Worm (Caenorhabditis elegans) whole organism, L4 larva: ENCODE results near the gene srx-112.

Experiments
- ama-1 ChIP-seq: fragments of 150-350 bp; optimal IDR thresholded peaks from 2 replicates; lab custom pipeline; 2014; ENCODE audit warnings: inconsistent platforms, mixed read lengths
- ces-1 ChIP-seq: fragments of 150-350 bp; sonication (generic microtip); optimal IDR thresholded peaks from 4 replicates; lab custom pipeline; 2014; ENCODE audit warnings: missing biosample characterization, missing genetic modification reagents, missing genetic modification characterization
- fkh-10 ChIP-seq: fragments of 150-350 bp; optimal IDR thresholded peaks from 2 replicates; lab custom pipeline; 2014; ENCODE audit warnings: missing biosample characterization, missing genetic modification reagents, missing genetic modification characterization
- lsy-2 ChIP-seq, 2 experiments: fragments of 150-350 bp in 1 of 2; sonication (generic microtip) in 1 of 2; optimal IDR thresholded peaks; 2 replicates each; lab custom pipeline; 2014 to 2017; ENCODE audit warnings: missing biosample characterization in 2 of 2, missing genetic modification characterization in 2 of 2
- mep-1 ChIP-seq: fragments of 150-350 bp; sonication (generic microtip); optimal IDR thresholded peaks from 3 replicates; lab custom pipeline; 2014; ENCODE audit warnings: missing biosample characterization, missing genetic modification characterization
- nhr-77 ChIP-seq: fragments of 150-350 bp; optimal IDR thresholded peaks from 2 replicates; lab custom pipeline; 2014; ENCODE audit warnings: missing biosample characterization, missing genetic modification characterization
- rbr-2 ChIP-seq: sonication (generic microtip); optimal IDR thresholded peaks from 2 replicates; lab custom pipeline; 2016; ENCODE audit warnings: missing genotype, missing genetic modification characterization, missing compliant biosample characterization
- snpc-4 ChIP-seq: fragments of 150-350 bp; optimal IDR thresholded peaks from 2 replicates; lab custom pipeline; 2014; ENCODE audit warnings: missing biosample characterization, missing genetic modification characterization
- zfp-2 ChIP-seq: sonication (generic microtip); optimal IDR thresholded peaks from 2 replicates; lab custom pipeline; 2016; ENCODE audit warnings: mild to moderate bottlenecking, missing genetic modification characterization, missing compliant biosample characterization
- ztf-11 ChIP-seq: fragments of 150-350 bp; optimal IDR thresholded peaks from 2 replicates; lab custom pipeline; 2014; ENCODE audit warnings: missing biosample characterization, missing genetic modification characterization

DNA sequence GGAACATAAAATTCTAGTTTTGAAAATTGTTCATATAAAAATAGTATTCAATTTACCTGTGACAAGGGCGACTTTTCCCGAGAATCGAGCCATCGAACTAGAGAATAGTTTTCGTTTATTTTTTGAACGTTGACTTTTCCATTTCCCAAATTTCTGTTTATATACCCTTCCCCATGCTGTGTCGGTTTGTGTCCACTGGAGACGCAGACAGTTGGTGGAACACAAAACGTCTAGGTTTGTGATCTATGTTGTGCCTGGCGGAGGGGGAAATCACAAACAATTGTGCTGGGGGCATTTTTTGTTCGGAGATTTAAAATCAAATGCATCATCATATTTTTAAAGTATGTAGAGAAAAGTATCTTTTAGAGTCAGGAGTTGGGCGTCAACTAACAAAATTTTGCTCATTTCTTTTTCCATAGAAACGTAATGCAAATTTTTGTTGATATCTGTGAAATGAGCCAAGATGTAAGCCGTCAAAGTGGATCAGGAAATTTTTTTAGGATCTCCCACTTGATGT lies 20.6 kb downstream of the srx-112 start, which contains the start of gene nta-1:
- no peak for TF ChIP-seq snpc-4 (tag; lab: Kevin White, UChicago)
- no peak for TF ChIP-seq lsy-2 (tag; optimal IDR thresholded peaks at IDR 0.05; lab: Kevin White, UChicago)
- TF ChIP-seq zfp-2 (tag; lab: Kevin White, UChicago), result no peak
- no peak for TF ChIP-seq ama-1 (lab: Kevin White, UChicago)
- TF ChIP-seq fkh-10 (GFP tag; lab: Kevin White, UChicago), result no peak
- peak; percentile 13 for TF ChIP-seq nhr-77 (tag; lab: Kevin White, UChicago)
- no peak for TF ChIP-seq rbr-2 (tag; lab: Kevin White, UChicago)
- TF ChIP-seq ces-1 (GFP tag; lab: Kevin White, UChicago), result no peak
- no peak for TF ChIP-seq mep-1 (tag; lab: Kevin White, UChicago)
- TF ChIP-seq ztf-11 (tag; lab: Kevin White, UChicago), result no peak
